Worm (Caenorhabditis elegans): ENCODE results near the gene F58G6.3.

Gene F58G6.3

DNA sequence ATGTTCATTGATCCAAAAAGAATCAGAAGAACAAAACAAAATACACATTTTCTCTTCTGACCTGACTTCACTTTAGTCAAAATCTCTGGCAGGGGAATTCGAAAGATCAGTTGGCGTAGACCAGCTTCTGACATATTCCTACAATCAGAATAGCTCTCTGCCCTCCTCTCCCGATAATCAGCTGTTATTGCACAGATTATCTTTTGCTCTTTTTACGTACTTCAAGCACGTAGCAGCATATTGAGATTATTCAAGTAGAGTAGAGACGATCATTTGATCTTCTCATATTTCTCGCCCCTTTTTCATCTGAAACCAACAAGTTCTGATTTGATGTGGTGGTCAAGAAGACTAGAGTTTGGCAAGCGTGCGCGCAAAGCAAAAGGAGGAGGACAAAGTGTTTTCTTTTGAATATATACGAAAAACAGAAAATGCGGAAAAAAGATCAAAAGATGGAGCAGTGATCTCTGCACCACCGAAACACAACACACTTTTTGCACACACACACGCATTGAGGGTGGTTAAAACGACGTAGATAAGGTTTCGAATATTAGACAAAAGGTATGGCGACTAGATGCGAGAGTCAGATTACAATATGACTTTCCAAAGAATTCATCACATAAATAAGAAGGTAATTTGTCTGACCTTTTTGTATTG, 20.5 kb downstream of the F58G6.3 start (continued):
- TF ChIP-seq swsn-7 (tag; optimal IDR thresholded peaks at IDR 0.05) (no peak), nhr-20 (tag; optimal IDR thresholded peaks at IDR 0.05) (peak; percentile 87), ztf-11 (tag; optimal IDR thresholded peaks at IDR 0.05) (no peak), nhr-90 (tag; optimal IDR thresholded peaks at IDR 0.05; ENCODE audit: poor library complexity) (no peak), jun-1 (tag; optimal IDR thresholded peaks at IDR 0.05) (no peak), egl-27 (tag; optimal IDR thresholded peaks at IDR 0.05) (no peak), C34B4.2 (tag; optimal IDR thresholded peaks at IDR 0.05) (no peak), nhr-85 (tag) (peak; percentile 82), unc-86 (tag; optimal IDR thresholded peaks at IDR 0.05) (no peak), nhr-76 (tag; optimal IDR thresholded peaks at IDR 0.05) (no peak), pag-3 (tag; optimal IDR thresholded peaks at IDR 0.05; ENCODE audit: borderline replicate concordance, insufficient read depth) (no peak), unc-62 (GFP tag; optimal IDR thresholded peaks at IDR 0.05) (no peak), xbp-1 (tag; optimal IDR thresholded peaks at IDR 0.05) (no peak), sup-37 (GFP tag; optimal IDR thresholded peaks at IDR 0.05) (no peak), lin-13 (GFP tag; optimal IDR thresholded peaks at IDR 0.05) (no peak), fkh-8 (tag; optimal IDR thresholded peaks at IDR 0.05) (peak; percentile 86), ceh-88 (GFP tag; IDR thresholded peaks at IDR 0.05) (no peak), ceh-8 (GFP tag; optimal IDR thresholded peaks at IDR 0.05) (no peak), lin-35 (GFP tag; optimal IDR thresholded peaks at IDR 0.05) (no peak), ztf-4 (tag; optimal IDR thresholded peaks at IDR 0.05) (no peak), lsy-2 (tag; optimal IDR thresholded peaks at IDR 0.05) (no peak), elt-3 (tag; optimal IDR thresholded peaks at IDR 0.05) (no peak), pax-3 (tag; optimal IDR thresholded peaks at IDR 0.05) (no peak), lin-15B (tag; optimal IDR thresholded peaks at IDR 0.05) (no peak)

- TF ChIP-seq lin-14 (GFP tag; optimal IDR thresholded peaks at IDR 0.05) (peak; percentile 19), dsc-1 (tag; optimal IDR thresholded peaks at IDR 0.05) (no peak), mef-2 (tag; optimal IDR thresholded peaks at IDR 0.05) (no peak), lsy-2 (tag; optimal IDR thresholded peaks at IDR 0.05) (peak in 1 of 2 experiments; percentile 10), blmp-1 (tag; optimal IDR thresholded peaks at IDR 0.05) (peak; percentile 8), sptf-1 (tag; optimal IDR thresholded peaks at IDR 0.05) (no peak), lir-3 (tag; optimal IDR thresholded peaks at IDR 0.05; ENCODE audit: poor library complexity) (no peak), egl-13 (tag; optimal IDR thresholded peaks at IDR 0.05) (no peak), lin-39 (tag; optimal IDR thresholded peaks at IDR 0.05) (no peak)
These were observed 22.2 kb downstream of the F58G6.3 start, which contains the start of gene nhr-34 for ce11 chrIV:9675572-9675971. TSS of gene nhr-34 (minus strand) at chrIV:9675672.

DNA sequence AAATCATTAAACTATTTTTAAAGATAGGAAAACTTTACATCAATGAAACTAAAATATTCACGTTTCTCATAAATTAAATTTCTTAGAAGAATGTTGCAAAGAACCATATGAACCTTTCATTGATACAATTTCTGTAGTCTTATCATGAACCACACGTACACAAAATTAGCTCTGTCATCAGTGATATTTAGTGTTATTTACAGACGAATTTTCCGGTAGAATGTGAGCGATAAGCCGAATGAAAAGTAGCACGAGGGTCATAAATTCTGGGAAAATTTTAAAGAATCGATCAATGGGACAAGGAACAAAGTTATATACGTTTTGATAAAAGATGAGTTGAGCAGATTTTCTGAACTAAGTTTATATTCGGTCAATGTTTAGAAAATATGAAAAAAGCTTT, 23.2 kb downstream of the F58G6.3 start:
- TF ChIP-seq zag-1 (tag; optimal IDR thresholded peaks at IDR 0.05): no peak
- no peak for TF ChIP-seq efl-3 (GFP tag; optimal IDR thresholded peaks at IDR 0.05)
- TF ChIP-seq snu-23 (GFP tag; optimal IDR thresholded peaks at IDR 0.05): peak; percentile 0
- TF ChIP-seq pag-3 (tag; optimal IDR thresholded peaks at IDR 0.05; ENCODE audit: borderline replicate concordance, insufficient read depth): no peak
- peak; percentile 38 for TF ChIP-seq nhr-90 (tag; optimal IDR thresholded peaks at IDR 0.05; ENCODE audit: poor library complexity)
- TF ChIP-seq sox-4 (tag; optimal IDR thresholded peaks at IDR 0.05): no peak
- no peak for TF ChIP-seq C16A3.4 (tag; optimal IDR thresholded peaks at IDR 0.05)
- TF ChIP-seq egl-27 (tag; optimal IDR thresholded peaks at IDR 0.05): no peak
- TF ChIP-seq dsc-1 (tag; optimal IDR thresholded peaks at IDR 0.05): no peak
- no peak for TF ChIP-seq lin-39 (tag; optimal IDR thresholded peaks at IDR 0.05)
- TF ChIP-seq xbp-1 (tag; optimal IDR thresholded peaks at IDR 0.05): no peak
- peak; percentile 7; the same call in 1 of the 2 replicates for TF ChIP-seq ceh-88 (GFP tag; IDR thresholded peaks at IDR 0.05)
- no peak for TF ChIP-seq unc-62 (GFP tag; optimal IDR thresholded peaks at IDR 0.05)
- TF ChIP-seq unc-130 (tag; optimal IDR thresholded peaks at IDR 0.05): no peak
- TF ChIP-seq zip-4 (GFP tag; optimal IDR thresholded peaks at IDR 0.05): no peak
- TF ChIP-seq unc-30 (tag; optimal IDR thresholded peaks at IDR 0.05): no peak
- TF ChIP-seq Y116A8C.19 (tag; optimal IDR thresholded peaks at IDR 0.05; ENCODE audit: borderline replicate concordance): no peak
- TF ChIP-seq ces-1 (GFP tag; optimal IDR thresholded peaks at IDR 0.05): no peak
- TF ChIP-seq nhr-84 (tag; optimal IDR thresholded peaks at IDR 0.05): no peak
- TF ChIP-seq nhr-85 (tag): peak; percentile 63
- TF ChIP-seq F16B12.6 (tag; optimal IDR thresholded peaks at IDR 0.05): no peak
- no peak for TF ChIP-seq pqm-1 (tag; optimal IDR thresholded peaks at IDR 0.05)
- TF ChIP-seq lir-3 (tag; optimal IDR thresholded peaks at IDR 0.05; ENCODE audit: poor library complexity): no peak
- TF ChIP-seq alr-1 (tag; optimal IDR thresholded peaks at IDR 0.05; ENCODE audit: borderline replicate concordance): no peak
- no peak for TF ChIP-seq ztf-4 (tag; optimal IDR thresholded peaks at IDR 0.05)
- peak in 1 of 2 experiments; percentile 58 for TF ChIP-seq lin-35 (GFP tag; optimal IDR thresholded peaks at IDR 0.05)
- TF ChIP-seq C04F5.9 (tag; optimal IDR thresholded peaks at IDR 0.05): no peak

All from whole organism, L1 larva.